Worm (Caenorhabditis elegans) whole organism, L1 larva: ENCODE measurements around the gene F45D3.2.

Experiments used
- blmp-1 ChIP-seq: fragments of 150-350 bp; optimal IDR thresholded peaks from 2 replicates; lab custom pipeline; 2014; ENCODE audit warnings: missing biosample characterization, missing genetic modification characterization
- ces-1 ChIP-seq: fragments of 150-350 bp; optimal IDR thresholded peaks from 2 replicates; lab custom pipeline; 2014; ENCODE audit warnings: missing biosample characterization, missing genetic modification reagents, missing genetic modification characterization
- lin-13 ChIP-seq: fragments of 150-350 bp; optimal IDR thresholded peaks from 2 replicates; lab custom pipeline; 2014; ENCODE audit warnings: missing biosample characterization, missing genetic modification reagents, missing genetic modification characterization
- lsy-2 ChIP-seq, 2 experiments: fragments of 150-350 bp; optimal IDR thresholded peaks; 2 replicates each; lab custom pipeline; 2014; ENCODE audit warnings: missing biosample characterization in 2 of 2, missing genetic modification characterization in 2 of 2
- nhr-28 ChIP-seq: fragments of 150-350 bp; optimal IDR thresholded peaks from 2 replicates; lab custom pipeline; 2014; ENCODE audit warnings: missing biosample characterization, missing genetic modification characterization
- nhr-76 ChIP-seq: sonication (generic microtip); optimal IDR thresholded peaks from 2 replicates; lab custom pipeline; 2017; ENCODE audit warnings: missing biosample characterization, missing genetic modification characterization
- nhr-77 ChIP-seq: fragments of 150-350 bp; optimal IDR thresholded peaks from 2 replicates; lab custom pipeline; 2014; ENCODE audit warnings: missing biosample characterization, missing genetic modification characterization
- pag-3 ChIP-seq: sonication (generic microtip); optimal IDR thresholded peaks from 2 replicates; lab custom pipeline; 2017; ENCODE audit warnings: missing genetic modification characterization, mild to moderate bottlenecking, missing compliant biosample characterization, antibody characterized with exemption, borderline replicate concordance; ENCODE audit not compliant: insufficient read depth
- pqm-1 ChIP-seq: sonication (generic microtip); optimal IDR thresholded peaks from 3 replicates; lab custom pipeline; 2017; ENCODE audit warnings: missing biosample characterization, missing genetic modification characterization
- snpc-4 ChIP-seq: fragments of 150-350 bp; optimal IDR thresholded peaks from 2 replicates; lab custom pipeline; 2014; ENCODE audit warnings: missing biosample characterization, missing genetic modification characterization
- unc-62 ChIP-seq: fragments of 150-350 bp; optimal IDR thresholded peaks from 2 replicates; lab custom pipeline; 2014; ENCODE audit warnings: missing biosample characterization, missing genetic modification reagents, missing genetic modification characterization

ce11 chrV:12564902-12565301 lies 24.1 kb downstream of the F45D3.2 start:
- no peak for TF ChIP-seq lsy-2 (tag; optimal IDR thresholded peaks at IDR 0.05; lab: Kevin White, UChicago)
- no peak for TF ChIP-seq pqm-1 (tag; lab: Kevin White, UChicago)
- no peak for TF ChIP-seq blmp-1
- no peak for TF ChIP-seq pag-3 (tag; lab: Kevin White, UChicago)
- no peak for TF ChIP-seq lin-13 (GFP tag; lab: Kevin White, UChicago)
- no peak for TF ChIP-seq snpc-4 (tag; lab: Kevin White, UChicago)
- TF ChIP-seq unc-62 (GFP tag; lab: Kevin White, UChicago), result no peak
- TF ChIP-seq nhr-76, result no peak
- TF ChIP-seq nhr-28 (tag; lab: Kevin White, UChicago), result no peak
- TF ChIP-seq ces-1 (GFP tag; lab: Kevin White, UChicago), result no peak
- no peak for TF ChIP-seq nhr-77 (tag; lab: Kevin White, UChicago)
